Fruit fly (Drosophila melanogaster): ENCODE data around the gene CG43219.

Gene CG43219

dm6 chr3L:21253761-21254523 is 33.7 kb downstream of the CG43219 start (continued):
- TF ChIP-seq CG13424 (tag; optimal IDR thresholded peaks at IDR 0.05) (peak; percentile 39), CG4820 (GFP tag; optimal IDR thresholded peaks at IDR 0.05) (peak; percentile 27), Xbp1 (GFP tag; optimal IDR thresholded peaks at IDR 0.05) (peak; percentile 60), CG4424 (GFP tag; optimal IDR thresholded peaks at IDR 0.05) (peak; percentile 60), Rfx (GFP tag; IDR thresholded peaks at IDR 0.05) (peak; percentile 26; the same call in 1 of the 2 replicates), zen (tag; optimal IDR thresholded peaks at IDR 0.05) (peak; percentile 28), zf30C (GFP tag; optimal IDR thresholded peaks at IDR 0.05) (no peak), trh (GFP tag; optimal IDR thresholded peaks at IDR 0.05) (no peak), CG11085 (GFP tag; IDR thresholded peaks at IDR 0.05) (0 out of 2 replicates have a peak, but pooled peaks have one; percentile 18), pb (GFP tag; optimal IDR thresholded peaks at IDR 0.05) (no peak), E2f2 (GFP tag; IDR thresholded peaks at IDR 0.05) (peak; percentile 34; the same call in 1 of the 2 replicates), CG8944 (GFP tag; optimal IDR thresholded peaks at IDR 0.05) (no peak), Pdp1 (GFP tag; optimal IDR thresholded peaks at IDR 0.05) (peak in 1 of 2 experiments; percentile 42), slou (GFP tag; optimal IDR thresholded peaks at IDR 0.05) (no peak), fd102C (GFP tag; optimal IDR thresholded peaks at IDR 0.05) (no peak), Ssrp (tag; optimal IDR thresholded peaks at IDR 0.05) (peak; percentile 44), Poxn (GFP tag; IDR thresholded peaks at IDR 0.05) (no peak), rib (GFP tag; IDR thresholded peaks at IDR 0.05) (no peak), Dll (GFP tag; IDR thresholded peaks at IDR 0.05; ENCODE audit: partially characterized antibody) (no peak), CG17361 (GFP tag; IDR thresholded peaks at IDR 0.05) (peak; percentile 50; the same call in 2 of the 3 replicates), ranshi (GFP tag; IDR thresholded peaks at IDR 0.05) (peak; percentile 20; the same call in 1 of the 2 replicates), PHDP (tag; optimal IDR thresholded peaks at IDR 0.05) (peak; percentile 31), hbn (GFP tag; IDR thresholded peaks at IDR 0.05; ENCODE audit: partially characterized antibody) (no peak), sob (GFP tag; IDR thresholded peaks at IDR 0.05) (0 out of 2 replicates have a peak, but pooled peaks have one; percentile 32), trem (tag; optimal IDR thresholded peaks at IDR 0.05) (peak; percentile 47), zfh1 (GFP tag; IDR thresholded peaks at IDR 0.05) (peak; percentile 57; the same call in 1 of the 3 replicates), CG33213 (GFP tag; optimal IDR thresholded peaks at IDR 0.05) (no peak), inv (GFP tag; IDR thresholded peaks at IDR 0.05; ENCODE audit: partially characterized antibody) (no peak), CG43689 (GFP tag; IDR thresholded peaks at IDR 0.05) (no peak), CG1024 (GFP tag; IDR thresholded peaks at IDR 0.05) (0 out of 2 replicates have a peak, but pooled peaks have one; percentile 8), Oli (tag; optimal IDR thresholded peaks at IDR 0.05) (peak; percentile 49), row (GFP tag; IDR thresholded peaks at IDR 0.05) (peak; percentile 48), CG12219 (GFP tag; optimal IDR thresholded peaks at IDR 0.05) (peak; percentile 19), croc (GFP tag; conservative IDR thresholded peaks at IDR 0.05) (0 out of 3 replicates have a peak, but pooled peaks have one; percentile 31), pho (GFP tag; optimal IDR thresholded peaks at IDR 0.05) (no peak), stc (GFP tag; IDR thresholded peaks at IDR 0.05) (0 out of 2 replicates have a peak, but pooled peaks have one; percentile 38), sens (GFP tag) (peak; percentile 95), Bdp1 (GFP tag; optimal IDR thresholded peaks at IDR 0.05) (no peak), CG17359 (tag; optimal IDR thresholded peaks at IDR 0.05) (peak; percentile 50), bab2 (GFP tag; optimal IDR thresholded peaks at IDR 0.05) (peak; percentile 33), CG11456 (GFP tag; IDR thresholded peaks at IDR 0.05) (no peak), CG1603 (tag; optimal IDR thresholded peaks at IDR 0.05) (peak; percentile 67), CG10462 (GFP tag; optimal IDR thresholded peaks at IDR 0.05) (peak; percentile 11), nau (GFP tag; optimal IDR thresholded peaks at IDR 0.05) (no peak), en (GFP tag; optimal IDR thresholded peaks at IDR 0.05) (no peak), YL-1 (GFP tag; optimal IDR thresholded peaks at IDR 0.05) (no peak), CG18262 (tag; optimal IDR thresholded peaks at IDR 0.05) (peak; percentile 73), hb (GFP tag; IDR thresholded peaks at IDR 0.05; ENCODE audit: partially characterized antibody) (no peak), CG7745 (tag; optimal IDR thresholded peaks at IDR 0.05) (no peak)

Measured in whole organism, embryonic.